Fruit fly (Drosophila melanogaster): Measurements from ENCODE around the gene Ref2.

Ref2 gene

dm6 chr2L:12602200-12602628 is 43.9 kb downstream of the Ref2 start (continued):
- peak; percentile 84 for TF ChIP-seq CG6808 (GFP tag; optimal IDR thresholded peaks at IDR 0.05)
- peak; percentile 33 for TF ChIP-seq Sox14 (GFP tag; optimal IDR thresholded peaks at IDR 0.05)
- peak; percentile 38 for TF ChIP-seq Lpt (GFP tag; optimal IDR thresholded peaks at IDR 0.05)
- TF ChIP-seq CG10669 (GFP tag; optimal IDR thresholded peaks at IDR 0.05) = peak; percentile 67
- peak; percentile 61 to 75 for TF ChIP-seq ss (GFP tag; optimal IDR thresholded peaks at IDR 0.05)
- TF ChIP-seq Eip75B (GFP tag; optimal IDR thresholded peaks at IDR 0.05) = peak; percentile 75
- TF ChIP-seq eg (GFP tag; IDR thresholded peaks at IDR 0.05) = no peak; the same call in 2 of the 3 replicates
- peak; percentile 3 for TF ChIP-seq CG11902 (GFP tag; optimal IDR thresholded peaks at IDR 0.05)
- TF ChIP-seq Smox (GFP tag; optimal IDR thresholded peaks at IDR 0.05) = peak; percentile 62
- peak; percentile 62 for TF ChIP-seq CG10631 (GFP tag; optimal IDR thresholded peaks at IDR 0.05)
- peak; percentile 77 for TF ChIP-seq fd59A (GFP tag; optimal IDR thresholded peaks at IDR 0.05)
- peak; percentile 85 for TF ChIP-seq Ets96B (tag; optimal IDR thresholded peaks at IDR 0.05)
- TF ChIP-seq OdsH (GFP tag; optimal IDR thresholded peaks at IDR 0.05) = peak; percentile 67
- TF ChIP-seq CG9139 (GFP tag; optimal IDR thresholded peaks at IDR 0.05) = peak; percentile 46
- TF ChIP-seq fkh (GFP tag; optimal IDR thresholded peaks at IDR 0.05) = no peak
- peak; percentile 6 for TF ChIP-seq CG4318 (GFP tag; optimal IDR thresholded peaks at IDR 0.05)
- TF ChIP-seq dsx (GFP tag; optimal IDR thresholded peaks at IDR 0.05; ENCODE audit: poor library complexity, severe bottlenecking) = peak; percentile 71
- TF ChIP-seq svp (GFP tag) = peak; percentile 86
- peak; percentile 68 for TF ChIP-seq CG3919 (GFP tag; optimal IDR thresholded peaks at IDR 0.05)

dm6 chr2L:12598012-12598411 is 48.1 kb downstream of the Ref2 start:
- TF ChIP-seq CG3032 (tag; optimal IDR thresholded peaks at IDR 0.05) = peak; percentile 4
- no peak for TF ChIP-seq Sox102F (GFP tag; optimal IDR thresholded peaks at IDR 0.05)
- peak; percentile 6 for TF ChIP-seq pdm3 (GFP tag; optimal IDR thresholded peaks at IDR 0.05)
- TF ChIP-seq Eip78C (GFP tag) = peak; percentile 83
- TF ChIP-seq acj6 (GFP tag; optimal IDR thresholded peaks at IDR 0.05) = peak; percentile 9
- peak; percentile 10 for TF ChIP-seq net (GFP tag; optimal IDR thresholded peaks at IDR 0.05)
- TF ChIP-seq CG6792 (GFP tag; optimal IDR thresholded peaks at IDR 0.05) = no peak
- TF ChIP-seq cyc (GFP tag; optimal IDR thresholded peaks at IDR 0.05) = peak; percentile 31
- TF ChIP-seq achi (GFP tag; optimal IDR thresholded peaks at IDR 0.05) = peak; percentile 9
- no peak for TF ChIP-seq Hr38 (GFP tag; optimal IDR thresholded peaks at IDR 0.05)
- peak; percentile 28 for TF ChIP-seq topi (GFP tag; optimal IDR thresholded peaks at IDR 0.05)
- peak; percentile 16 for TF ChIP-seq CG31627 (GFP tag; optimal IDR thresholded peaks at IDR 0.05)
- TF ChIP-seq CG10631 (GFP tag; optimal IDR thresholded peaks at IDR 0.05) = peak; percentile 13
- TF ChIP-seq CG3919 (GFP tag; optimal IDR thresholded peaks at IDR 0.05) = peak; percentile 1
- TF ChIP-seq CG8632 (GFP tag; optimal IDR thresholded peaks at IDR 0.05) = no peak
- TF ChIP-seq svp (GFP tag) = peak; percentile 71
- peak; percentile 7 for TF ChIP-seq Sox14 (GFP tag; optimal IDR thresholded peaks at IDR 0.05)
- peak; percentile 36 for TF ChIP-seq lz (GFP tag; optimal IDR thresholded peaks at IDR 0.05)
- TF ChIP-seq Sox15 (GFP tag; optimal IDR thresholded peaks at IDR 0.05) = no peak
- TF ChIP-seq Smox (GFP tag; optimal IDR thresholded peaks at IDR 0.05) = no peak
- TF ChIP-seq Eip75B (GFP tag; optimal IDR thresholded peaks at IDR 0.05) = peak; percentile 36
- no peak for TF ChIP-seq Gug (GFP tag; IDR thresholded peaks at IDR 0.05)
- no peak for TF ChIP-seq fd59A (GFP tag; optimal IDR thresholded peaks at IDR 0.05)
- peak; percentile 29 for TF ChIP-seq Hr39 (GFP tag; optimal IDR thresholded peaks at IDR 0.05)
- TF ChIP-seq spab (GFP tag; optimal IDR thresholded peaks at IDR 0.05) = no peak
- TF ChIP-seq Eip93F (GFP tag; optimal IDR thresholded peaks at IDR 0.05) = no peak
- TF ChIP-seq Met (GFP tag; optimal IDR thresholded peaks at IDR 0.05) = peak; percentile 50
- peak; percentile 56 for TF ChIP-seq esn (GFP tag; optimal IDR thresholded peaks at IDR 0.05)
- TF ChIP-seq CG8319 (GFP tag; optimal IDR thresholded peaks at IDR 0.05) = no peak
